Fruit fly (Drosophila melanogaster) whole organism, embryonic: ENCODE measurements around the gene neur.

Experiments used
- amos ChIP-seq: fragments of 200-800 bp; sonication (Bioruptor generic); IDR thresholded peaks from 2 replicates; pipeline ENCODE4 v1.3.6; 2022; ENCODE audit warnings: missing biosample characterization, missing genetic modification characterization; ENCODE audit not compliant: partially characterized antibody
- nmo ChIP-seq: fragments of 200-800 bp; sonication (Bioruptor generic); optimal IDR thresholded peaks from 2 replicates; lab custom pipeline; 2018; ENCODE audit warnings: missing biosample characterization, mild to moderate bottlenecking, missing genetic modification characterization, moderate library complexity

- no peak for TF ChIP-seq nmo (GFP tag; lab: Kevin White, UChicago)
- TF ChIP-seq amos (GFP tag; lab: Robert Waterston, UW) = no peak
These were observed 9.1 kb downstream of the neur start for dm6 chr3R:9030006-9030749.
